Worm (Caenorhabditis elegans) whole organism, L4 larva: ENCODE results near the gene ssq-1.

Experiments
- D1046.2 ChIP-seq: fragments of 200-800 bp; sonication (Bioruptor generic); IDR thresholded peaks from 2 replicates; pipeline ENCODE4 v1.3.6; 2022; ENCODE audit warnings: missing genetic modification characterization, missing compliant biosample characterization
- F37D6.2 ChIP-seq: sonication (generic microtip); optimal IDR thresholded peaks from 2 replicates; lab custom pipeline; 2016; ENCODE audit warnings: mild to moderate bottlenecking, missing genetic modification characterization, missing compliant biosample characterization
- T20F7.1 ChIP-seq: fragments of 200-800 bp; sonication (Bioruptor generic); optimal IDR thresholded peaks from 2 replicates; lab custom pipeline; 2018; ENCODE audit warnings: mild to moderate bottlenecking, missing genetic modification characterization, missing compliant biosample characterization
- Y48G9A.11 ChIP-seq: fragments of 200-800 bp; sonication (Bioruptor generic); IDR thresholded peaks from 2 replicates; pipeline ENCODE4 v1.3.6; 2022; ENCODE audit warnings: missing genetic modification reagents, missing genetic modification characterization, missing compliant biosample characterization
- Y75B8A.6 ChIP-seq: fragments of 200-800 bp; sonication (Bioruptor generic); IDR thresholded peaks from 2 replicates; pipeline ENCODE4 v1.3.6; 2022; ENCODE audit warnings: missing genetic modification reagents, missing genetic modification characterization, missing compliant biosample characterization
- ZK337.2 ChIP-seq: fragments of 200-800 bp; sonication (Bioruptor generic); IDR thresholded peaks from 2 replicates; pipeline ENCODE4 v1.3.6; 2022; ENCODE audit warnings: missing genetic modification reagents, missing genetic modification characterization, missing compliant biosample characterization
- aly-2 ChIP-seq: sonication (generic microtip); optimal IDR thresholded peaks from 2 replicates; lab custom pipeline; 2018; ENCODE audit warnings: missing biosample characterization, missing genetic modification characterization
- ama-1 ChIP-seq: fragments of 150-350 bp; optimal IDR thresholded peaks from 2 replicates; lab custom pipeline; 2014; ENCODE audit warnings: inconsistent platforms, mixed read lengths
- ceh-28 ChIP-seq: fragments of 150-350 bp; optimal IDR thresholded peaks from 2 replicates; lab custom pipeline; 2014; ENCODE audit warnings: missing biosample characterization, missing genetic modification reagents, missing genetic modification characterization
- ceh-32 ChIP-seq: sonication (generic microtip); optimal IDR thresholded peaks from 2 replicates; lab custom pipeline; 2016; ENCODE audit warnings: mild to moderate bottlenecking, missing genetic modification characterization, missing compliant biosample characterization; ENCODE audit not compliant: poor library complexity
- ceh-44 ChIP-seq: fragments of 200-800 bp; sonication (Bioruptor generic); IDR thresholded peaks from 2 replicates; pipeline ENCODE4 v1.3.6; 2022; ENCODE audit warnings: missing genetic modification reagents, missing genetic modification characterization, missing compliant biosample characterization
- dpl-1 ChIP-seq: fragments of 150-350 bp; optimal IDR thresholded peaks from 2 replicates; lab custom pipeline; 2014; ENCODE audit warnings: missing biosample characterization, missing genetic modification reagents, missing genetic modification characterization
- egl-27 ChIP-seq: sonication (generic microtip); optimal IDR thresholded peaks from 3 replicates; lab custom pipeline; 2017; ENCODE audit warnings: missing biosample characterization, missing genetic modification reagents, missing genetic modification characterization
- egl-43 ChIP-seq: fragments of 200-800 bp; sonication (Bioruptor generic); IDR thresholded peaks from 2 replicates; pipeline ENCODE4 v1.3.6; 2022; ENCODE audit warnings: missing genetic modification reagents, missing genetic modification characterization, missing compliant biosample characterization
- gei-8 ChIP-seq: fragments of 200-800 bp; sonication (Bioruptor generic); optimal IDR thresholded peaks from 2 replicates; lab custom pipeline; 2018; ENCODE audit warnings: mild to moderate bottlenecking, missing genetic modification characterization, missing compliant biosample characterization
- hlh-11 ChIP-seq: fragments of 200-800 bp; sonication (Bioruptor generic); optimal IDR thresholded peaks from 2 replicates; lab custom pipeline; 2018; ENCODE audit warnings: mild to moderate bottlenecking, missing genetic modification characterization, missing compliant biosample characterization
- lim-7 ChIP-seq: fragments of 200-800 bp; sonication (Bioruptor generic); IDR thresholded peaks from 2 replicates; pipeline ENCODE4 v1.3.6; 2022; ENCODE audit warnings: missing genetic modification characterization, missing compliant biosample characterization
- lin-13 ChIP-seq: fragments of 150-350 bp; optimal IDR thresholded peaks from 2 replicates; lab custom pipeline; 2014; ENCODE audit warnings: missing biosample characterization, missing genetic modification reagents, missing genetic modification characterization
- lin-29 ChIP-seq: fragments of 200-800 bp; sonication (Bioruptor generic); IDR thresholded peaks from 2 replicates; pipeline ENCODE4 v1.3.6; 2022; ENCODE audit warnings: missing genetic modification reagents, missing genetic modification characterization, missing compliant biosample characterization
- lin-38 ChIP-seq: fragments of 200-800 bp; sonication (Bioruptor generic); IDR thresholded peaks from 2 replicates; pipeline ENCODE4 v1.3.6; 2022; ENCODE audit warnings: missing genetic modification reagents, missing genetic modification characterization, missing compliant biosample characterization
- lsy-2 ChIP-seq, 2 experiments: fragments of 150-350 bp in 1 of 2; sonication (generic microtip) in 1 of 2; optimal IDR thresholded peaks; 2 replicates each; lab custom pipeline; 2014 to 2017; ENCODE audit warnings: missing biosample characterization in 2 of 2, missing genetic modification characterization in 2 of 2
- madf-5 ChIP-seq, 2 experiments: fragments of 200-800 bp; sonication (Bioruptor generic); IDR thresholded peaks; 2 replicates each; pipeline ENCODE4 v1.3.6; 2022; ENCODE audit warnings: missing compliant biosample characterization in 2 of 2, missing genetic modification characterization in 2 of 2
- mdt-29 ChIP-seq: fragments of 200-800 bp; sonication (Bioruptor generic); IDR thresholded peaks from 2 replicates; pipeline ENCODE4 v1.3.6; 2022; ENCODE audit warnings: missing genetic modification reagents, missing genetic modification characterization, missing compliant biosample characterization
- mes-2 ChIP-seq: sonication (generic microtip); optimal IDR thresholded peaks from 2 replicates; lab custom pipeline; 2016; ENCODE audit warnings: missing genotype, mild to moderate bottlenecking, missing genetic modification characterization, missing compliant biosample characterization; ENCODE audit not compliant: poor library complexity, severe bottlenecking
- nhr-25 ChIP-seq: sonication (generic microtip); optimal IDR thresholded peaks from 2 replicates; lab custom pipeline; 2017; ENCODE audit warnings: missing genetic modification characterization, mild to moderate bottlenecking, missing compliant biosample characterization, antibody characterized with exemption, moderate library complexity, borderline replicate concordance; ENCODE audit not compliant: insufficient read depth
- nhr-28 ChIP-seq: fragments of 150-350 bp; optimal IDR thresholded peaks from 2 replicates; lab custom pipeline; 2014; ENCODE audit warnings: missing biosample characterization, missing genetic modification characterization
- nhr-6 ChIP-seq: fragments of 150-350 bp; optimal IDR thresholded peaks from 2 replicates; lab custom pipeline; 2014; ENCODE audit warnings: missing biosample characterization, missing genetic modification characterization
- nhr-76 ChIP-seq: fragments of 150-350 bp; optimal IDR thresholded peaks from 2 replicates; lab custom pipeline; 2014; ENCODE audit warnings: missing biosample characterization, missing genetic modification characterization
- nhr-77 ChIP-seq: fragments of 150-350 bp; optimal IDR thresholded peaks from 2 replicates; lab custom pipeline; 2014; ENCODE audit warnings: missing biosample characterization, missing genetic modification characterization
- pha-4 ChIP-seq, 2 experiments: fragments of 150-350 bp in 1 of 2; fragments of 200-800 bp in 1 of 2; sonication (Bioruptor generic) in 1 of 2; IDR thresholded peaks in 1 of 2; optimal IDR thresholded peaks in 1 of 2; 2 replicates each; pipeline versions ENCODE4 v1.3.6 to Lab custom; 2014 to 2022; ENCODE audit warnings: missing genetic modification characterization in 2 of 2, missing genetic modification reagents in 2 of 2, missing biosample characterization in 1 of 2, missing compliant biosample characterization in 1 of 2
- php-3 ChIP-seq: fragments of 200-800 bp; sonication (Bioruptor generic); IDR thresholded peaks from 2 replicates; pipeline ENCODE4 v1.3.6; 2022; ENCODE audit warnings: missing genetic modification reagents, missing genetic modification characterization, missing compliant biosample characterization
- pqm-1 ChIP-seq: sonication (generic microtip); optimal IDR thresholded peaks from 2 replicates; lab custom pipeline; 2017; ENCODE audit warnings: missing biosample characterization, missing genetic modification characterization
- rbr-2 ChIP-seq: sonication (generic microtip); optimal IDR thresholded peaks from 2 replicates; lab custom pipeline; 2016; ENCODE audit warnings: missing genotype, missing genetic modification characterization, missing compliant biosample characterization
- skn-1 ChIP-seq: fragments of 150-350 bp; optimal IDR thresholded peaks from 2 replicates; lab custom pipeline; 2014; ENCODE audit warnings: missing biosample characterization, missing genetic modification characterization
- snpc-1.2 ChIP-seq: fragments of 200-800 bp; sonication (Bioruptor generic); IDR thresholded peaks from 2 replicates; pipeline ENCODE4 v1.3.6; 2022; ENCODE audit warnings: missing genetic modification reagents, missing genetic modification characterization, missing compliant biosample characterization
- unc-130 ChIP-seq: sonication (generic microtip); optimal IDR thresholded peaks from 2 replicates; lab custom pipeline; 2016; ENCODE audit warnings: missing genetic modification reagents, missing genetic modification characterization, missing compliant biosample characterization
- ztf-11 ChIP-seq: fragments of 150-350 bp; optimal IDR thresholded peaks from 2 replicates; lab custom pipeline; 2014; ENCODE audit warnings: missing biosample characterization, missing genetic modification characterization

The ssq-1 gene

DNA sequence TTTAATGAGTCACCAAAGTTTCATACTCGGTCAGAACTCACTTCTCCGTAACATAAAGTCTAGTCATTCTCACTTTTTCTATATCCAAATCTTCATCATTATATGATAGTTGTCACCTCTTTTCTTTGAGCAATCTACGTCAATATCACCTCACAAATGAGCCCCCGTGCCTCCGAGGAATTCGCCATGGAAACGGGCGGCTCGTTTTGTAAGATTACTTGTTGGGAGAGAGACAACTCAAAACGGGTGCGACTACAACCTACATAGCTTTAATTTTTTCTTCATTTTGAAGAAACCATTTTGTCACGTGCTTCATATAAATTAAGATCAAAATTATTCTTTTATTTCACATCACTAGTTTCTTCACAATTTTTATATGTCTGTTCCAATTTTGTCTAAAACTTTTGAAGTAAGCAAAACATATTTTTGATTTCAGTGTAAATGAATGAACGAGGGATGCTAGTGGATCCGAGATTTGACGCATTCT, 26.6 kb downstream of the ssq-1 start, which contains the start of gene nhr-4:
Gene nhr-4, plus strand, starts transcription at position 437 of the 487 bp plus-strand sequence.
- no peak for TF ChIP-seq lsy-2 (tag; optimal IDR thresholded peaks at IDR 0.05; lab: Kevin White, UChicago)
- no peak for TF ChIP-seq nhr-76 (tag; lab: Kevin White, UChicago)
- TF ChIP-seq D1046.2 (GFP tag; lab: Robert Waterston, UW) = no peak
- TF ChIP-seq ceh-28 (tag; lab: Kevin White, UChicago) = no peak
- TF ChIP-seq Y48G9A.11 (GFP tag; lab: Robert Waterston, UW) = no peak
- TF ChIP-seq aly-2 (tag; lab: Kevin White, UChicago) = no peak
- no peak for TF ChIP-seq lin-13 (GFP tag; lab: Kevin White, UChicago)
- no peak for TF ChIP-seq Y75B8A.6
- TF ChIP-seq nhr-25 (tag; lab: Kevin White, UChicago) = no peak
- TF ChIP-seq dpl-1 (GFP tag; lab: Kevin White, UChicago) = no peak
- TF ChIP-seq unc-130 (GFP tag; lab: Kevin White, UChicago) = no peak
- TF ChIP-seq lin-29 = no peak
- TF ChIP-seq skn-1 (tag; lab: Kevin White, UChicago) = no peak
- TF ChIP-seq nhr-77 (tag; lab: Kevin White, UChicago) = no peak

ce11 chrIV:9884257-9884656, 31.9 kb downstream of the ssq-1 start, which contains the start of the genes prp-18 and mccc-1:
prp-18 (minus strand) TSS chrIV:9884383.
mccc-1 (plus strand) TSS chrIV:9884570.
- TF ChIP-seq ama-1 (lab: Kevin White, UChicago) = no peak
- no peak for TF ChIP-seq pqm-1 (tag; lab: Kevin White, UChicago)
- TF ChIP-seq ceh-32 (tag; lab: Kevin White, UChicago) = no peak
- no peak for TF ChIP-seq ztf-11
- TF ChIP-seq lin-13 (GFP tag; lab: Kevin White, UChicago) = no peak
- TF ChIP-seq egl-43 (GFP tag; lab: Robert Waterston, UW) = no peak
- TF ChIP-seq dpl-1 (GFP tag; lab: Kevin White, UChicago) = peak; percentile 61
- TF ChIP-seq snpc-1.2 (GFP tag; lab: Robert Waterston, UW) = 0 out of 2 replicates have a peak, but pooled peaks have one; percentile 24
- TF ChIP-seq mdt-29 (GFP tag; lab: Robert Waterston, UW) = no peak
- peak; percentile 64 for TF ChIP-seq unc-130 (GFP tag; lab: Kevin White, UChicago)
- peak; percentile 94 for TF ChIP-seq lin-38 (GFP tag; lab: Robert Waterston, UW)
- peak; percentile 57 for TF ChIP-seq nhr-6 (tag; lab: Kevin White, UChicago)
- TF ChIP-seq rbr-2 (tag; lab: Kevin White, UChicago) = no peak
- no peak for TF ChIP-seq ceh-44 (GFP tag; lab: Robert Waterston, UW)
- no peak for TF ChIP-seq egl-27 (tag; lab: Kevin White, UChicago)
- peak; percentile 4 for TF ChIP-seq nhr-28 (tag; lab: Kevin White, UChicago)
- peak; percentile 34 for TF ChIP-seq nhr-77 (tag; lab: Kevin White, UChicago)
- 0 out of 4 replicates have a peak, but pooled peaks of 1 of the 2 experiments have one; percentile 14 for TF ChIP-seq madf-5 (GFP tag; IDR thresholded peaks at IDR 0.05; lab: Robert Waterston, UW)
- no peak for TF ChIP-seq gei-8 (GFP tag; lab: Kevin White, UChicago)
- TF ChIP-seq hlh-11 (tag; lab: Kevin White, UChicago) = peak; percentile 3
- peak; percentile 72 for TF ChIP-seq mes-2 (tag; lab: Kevin White, UChicago)
- no peak for TF ChIP-seq php-3 (GFP tag; lab: Robert Waterston, UW)
- no peak for TF ChIP-seq F37D6.2 (tag; lab: Kevin White, UChicago)
- TF ChIP-seq pha-4 (GFP tag; IDR thresholded peaks at IDR 0.05; lab: Robert Waterston, UW) = no peak
- no peak for TF ChIP-seq pha-4 (tag; optimal IDR thresholded peaks at IDR 0.05; lab: Kevin White, UChicago)
- TF ChIP-seq lim-7 (GFP tag; lab: Robert Waterston, UW) = no peak
- no peak for TF ChIP-seq ZK337.2 (GFP tag; lab: Robert Waterston, UW)
- no peak for TF ChIP-seq lin-29
- TF ChIP-seq T20F7.1 (GFP tag; lab: Kevin White, UChicago) = peak; percentile 48
- TF ChIP-seq, all 104 proteins: peak for 11
